Worm (Caenorhabditis elegans) whole organism, late embryonic: Measurements from ENCODE around the gene K05D4.9.

ENCODE experiments used
- ama-1 ChIP-seq: fragments of 150-350 bp; optimal IDR thresholded peaks from 2 replicates; lab custom pipeline; 2014
- ceh-18 ChIP-seq: sonication (generic microtip); optimal IDR thresholded peaks from 2 replicates; lab custom pipeline; 2016; ENCODE audit warnings: missing genetic modification characterization, missing compliant biosample characterization
- ceh-2 ChIP-seq: sonication (generic microtip); optimal IDR thresholded peaks from 2 replicates; lab custom pipeline; 2016; ENCODE audit warnings: missing genotype, missing genetic modification characterization, missing compliant biosample characterization
- che-1 ChIP-seq: sonication (generic microtip); optimal IDR thresholded peaks from 2 replicates; lab custom pipeline; 2016; ENCODE audit warnings: mild to moderate bottlenecking, missing genetic modification characterization, missing compliant biosample characterization
- dve-1 ChIP-seq: sonication (generic microtip); optimal IDR thresholded peaks from 2 replicates; lab custom pipeline; 2017; ENCODE audit warnings: antibody characterized with exemption, mild to moderate bottlenecking, missing genetic modification characterization, missing compliant biosample characterization
- elt-2 ChIP-seq: sonication (generic microtip); optimal IDR thresholded peaks from 2 replicates; lab custom pipeline; 2016; ENCODE audit warnings: missing genetic modification reagents, missing genetic modification characterization, missing compliant biosample characterization
- ets-4 ChIP-seq: sonication (generic microtip); optimal IDR thresholded peaks from 2 replicates; lab custom pipeline; 2016; ENCODE audit warnings: missing genetic modification characterization, missing compliant biosample characterization
- lin-11 ChIP-seq: fragments of 200-800 bp; sonication (Bioruptor generic); optimal IDR thresholded peaks from 2 replicates; lab custom pipeline; 2018; ENCODE audit warnings: mild to moderate bottlenecking, missing genetic modification characterization, missing compliant biosample characterization
- pqm-1 ChIP-seq: sonication (generic microtip); optimal IDR thresholded peaks from 2 replicates; lab custom pipeline; 2016; ENCODE audit warnings: missing genetic modification characterization, missing compliant biosample characterization
- sdc-2 ChIP-seq: sonication (generic microtip); optimal IDR thresholded peaks from 2 replicates; lab custom pipeline; 2016; ENCODE audit warnings: missing genotype, missing genetic modification characterization, missing compliant biosample characterization
- unc-86 ChIP-seq: sonication (generic microtip); optimal IDR thresholded peaks from 2 replicates; lab custom pipeline; 2016; ENCODE audit warnings: missing genetic modification characterization, missing compliant biosample characterization

DNA sequence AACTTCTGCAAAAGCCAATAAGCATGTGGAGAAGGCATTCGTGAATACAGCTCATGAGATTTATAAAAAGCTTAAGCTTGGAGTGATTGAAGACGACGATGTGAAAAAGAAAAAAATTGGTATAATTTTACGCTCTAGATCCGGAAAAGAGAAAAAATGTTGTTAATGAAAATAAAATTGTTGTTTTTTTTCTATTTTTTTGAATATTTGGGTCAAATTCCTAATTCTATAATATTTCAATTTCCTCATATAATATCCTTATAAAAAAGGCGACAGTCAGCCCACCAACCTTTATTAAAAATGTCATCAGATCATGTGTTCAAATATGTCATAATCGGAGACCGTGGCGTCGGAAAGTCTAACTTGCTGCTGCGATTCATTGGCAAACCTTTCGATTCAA lies 23.8 kb upstream of the K05D4.9 start, which contains the start of gene rabr-3:
- TF ChIP-seq unc-86, result no peak
- no peak for TF ChIP-seq pqm-1 (tag; lab: Kevin White, UChicago)
- TF ChIP-seq elt-2 (tag; lab: Kevin White, UChicago), result no peak
- no peak for TF ChIP-seq ets-4
- no peak for TF ChIP-seq ama-1 (lab: Kevin White, UChicago)
- TF ChIP-seq lin-11 (tag; lab: Kevin White, UChicago), result no peak
- TF ChIP-seq ceh-2, result no peak
- TF ChIP-seq sdc-2 (tag; lab: Kevin White, UChicago), result no peak
- no peak for TF ChIP-seq dve-1 (tag; lab: Kevin White, UChicago)
- TF ChIP-seq che-1, result no peak
- no peak for TF ChIP-seq ceh-18 (tag; lab: Kevin White, UChicago)
